Fruit fly (Drosophila melanogaster) whole organism, prepupa: ENCODE data around the gene CG33764.

Source experiments
- CG11762 ChIP-seq: fragments of 200-800 bp; sonication (Bioruptor generic); optimal IDR thresholded peaks from 3 replicates; lab custom pipeline; 2016; ENCODE audit warnings: missing biosample characterization, missing genetic modification characterization; ENCODE audit not compliant: insufficient read depth
- CG15336 ChIP-seq: fragments of 200-800 bp; sonication (Bioruptor generic); IDR thresholded peaks from 2 replicates; pipeline ENCODE4 v1.3.6; 2022; ENCODE audit warnings: missing biosample characterization, missing genetic modification characterization
- CG1621 ChIP-seq: fragments of 200-800 bp; sonication (Bioruptor generic); optimal IDR thresholded peaks from 3 replicates; lab custom pipeline; 2018; ENCODE audit warnings: missing biosample characterization, mild to moderate bottlenecking, missing genetic modification characterization
- CG16779 ChIP-seq: fragments of 200-800 bp; sonication (Bioruptor generic); optimal IDR thresholded peaks from 3 replicates; lab custom pipeline; 2017; ENCODE audit warnings: missing biosample characterization, mild to moderate bottlenecking, missing genetic modification characterization
- CG6808 ChIP-seq: fragments of 200-800 bp; sonication (Bioruptor generic); optimal IDR thresholded peaks from 3 replicates; lab custom pipeline; 2017; ENCODE audit warnings: missing biosample characterization, missing genetic modification characterization, mild to moderate bottlenecking, moderate library complexity, missing genetic modification reagents
- CG6854 ChIP-seq: fragments of 200-800 bp; sonication (Bioruptor generic); optimal IDR thresholded peaks from 2 replicates; lab custom pipeline; 2017; ENCODE audit warnings: missing biosample characterization, mild to moderate bottlenecking, missing genetic modification characterization
- Hr39 ChIP-seq: fragments of 200-800 bp; sonication (Bioruptor generic); optimal IDR thresholded peaks from 2 replicates; lab custom pipeline; 2016; ENCODE audit warnings: missing biosample characterization, missing genetic modification characterization
- OdsH ChIP-seq: fragments of 200-800 bp; sonication (Bioruptor generic); optimal IDR thresholded peaks from 3 replicates; lab custom pipeline; 2016; ENCODE audit warnings: missing biosample characterization, missing genetic modification characterization
- Sox102F ChIP-seq: fragments of 200-800 bp; sonication (Bioruptor generic); optimal IDR thresholded peaks from 2 replicates; lab custom pipeline; 2016; ENCODE audit warnings: missing biosample characterization, mild to moderate bottlenecking, missing genetic modification characterization
- cyc ChIP-seq: fragments of 200-800 bp; sonication (Bioruptor generic); optimal IDR thresholded peaks from 3 replicates; lab custom pipeline; 2016; ENCODE audit warnings: missing biosample characterization, missing genetic modification characterization
- dsx ChIP-seq: fragments of 200-800 bp; optimal IDR thresholded peaks from 3 replicates; lab custom pipeline; 2019; ENCODE audit warnings: missing biosample characterization, mild to moderate bottlenecking, missing genetic modification characterization, moderate library complexity; ENCODE audit not compliant: poor library complexity, severe bottlenecking
- fkh ChIP-seq: fragments of 200-800 bp; sonication (Bioruptor generic); optimal IDR thresholded peaks from 3 replicates; lab custom pipeline; 2017; ENCODE audit warnings: missing biosample characterization, mild to moderate bottlenecking, missing genetic modification characterization, moderate library complexity
- lz ChIP-seq: fragments of 200-800 bp; sonication (Bioruptor generic); optimal IDR thresholded peaks from 3 replicates; lab custom pipeline; 2016; ENCODE audit warnings: missing biosample characterization, missing genetic modification characterization
- spab ChIP-seq: fragments of 200-800 bp; sonication (Bioruptor generic); optimal IDR thresholded peaks from 2 replicates; lab custom pipeline; 2017; ENCODE audit warnings: missing biosample characterization, mild to moderate bottlenecking, missing genetic modification characterization, missing genetic modification reagents

DNA sequence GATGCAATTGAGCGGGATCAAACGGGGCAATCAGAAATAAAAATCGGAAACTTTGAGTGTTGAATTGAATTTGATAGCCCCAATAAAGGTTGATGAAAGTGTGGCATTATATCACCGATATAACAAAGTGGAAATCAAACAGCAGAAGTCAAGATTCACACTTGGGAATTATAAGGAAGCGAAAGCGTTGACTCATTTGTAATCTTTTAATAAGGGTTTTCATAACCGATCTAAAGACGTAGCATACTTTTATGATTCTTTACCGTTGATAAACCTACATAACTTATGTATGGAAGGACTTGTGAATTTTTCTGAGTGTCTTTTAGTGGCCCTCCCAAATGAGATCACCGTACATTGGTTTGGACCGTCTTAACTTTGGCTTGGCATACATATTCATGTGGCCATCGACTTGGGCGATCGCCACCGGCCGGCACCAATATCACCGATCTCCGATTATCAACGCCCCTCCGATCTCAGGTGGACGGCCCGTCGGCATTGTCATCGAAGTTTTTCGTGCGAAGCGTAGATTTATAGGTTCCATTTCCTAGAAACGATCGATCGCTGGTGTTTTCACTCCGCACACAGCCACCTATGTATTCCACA is 37.8 kb downstream of the CG33764 start:
- no peak for TF ChIP-seq CG1621 (tag; lab: Kevin White, UChicago)
- no peak for TF ChIP-seq Hr39 (GFP tag; lab: Kevin White, UChicago)
- no peak for TF ChIP-seq CG16779 (tag; lab: Kevin White, UChicago)
- TF ChIP-seq lz (GFP tag; lab: Kevin White, UChicago) = no peak
- TF ChIP-seq dsx (GFP tag; lab: Kevin White, UChicago) = no peak
- TF ChIP-seq fkh (GFP tag; lab: Kevin White, UChicago) = no peak
- TF ChIP-seq cyc (GFP tag; lab: Kevin White, UChicago) = no peak
- no peak for TF ChIP-seq CG11762 (GFP tag; lab: Kevin White, UChicago)
- no peak for TF ChIP-seq CG15336 (GFP tag; lab: Robert Waterston, UW)
- TF ChIP-seq OdsH (GFP tag; lab: Kevin White, UChicago) = no peak
- TF ChIP-seq CG6854 = no peak
- TF ChIP-seq Sox102F (GFP tag; lab: Kevin White, UChicago) = no peak
- no peak for TF ChIP-seq spab
- no peak for TF ChIP-seq CG6808 (GFP tag; lab: Kevin White, UChicago)
